Worm (Caenorhabditis elegans): ENCODE results near the gene C15F1.5.
"Not testable (repeated sequence)": the region's sequence is repeated elsewhere in the genome, so short reads cannot be mapped to it uniquely, and the experiment has no call there.

C15F1.5 gene

ce11 chrII:6989830-6990287, 19.4 kb upstream of the C15F1.5 start, which contains the start of gene C15F1.1:
Gene C15F1.1, plus strand, starts transcription at chrII:6989880.
- TF ChIP-seq lsy-2 (tag; optimal IDR thresholded peaks at IDR 0.05), result no peak

DNA sequence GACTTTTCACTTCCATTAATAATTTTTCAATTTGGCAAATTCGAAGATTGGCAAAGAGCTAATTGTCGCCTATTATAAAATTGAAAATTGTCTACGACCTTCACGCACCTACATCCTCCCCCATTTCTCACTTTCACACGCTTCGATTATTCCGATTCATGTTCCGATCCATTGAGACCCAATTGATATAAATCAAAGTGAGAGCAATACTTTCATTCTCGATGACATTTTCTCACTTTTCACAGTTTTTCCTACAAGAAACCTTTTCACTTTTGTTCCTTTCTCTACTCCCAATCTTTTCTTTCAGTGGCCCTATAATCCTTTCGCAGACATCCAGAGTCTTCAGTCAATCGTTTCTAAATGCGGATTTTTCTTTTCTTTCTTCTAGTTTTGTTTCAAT, 9.2 kb upstream of the C15F1.5 start, which contains the start of gene C15F1.2:
C15F1.2 (plus strand) TSS at position 308 of the 400 bp plus-strand sequence.
- TF ChIP-seq lin-13 (GFP tag; optimal IDR thresholded peaks at IDR 0.05), result no peak
- TF ChIP-seq set-16 (GFP tag; IDR thresholded peaks at IDR 0.05), result no peak
- no peak for TF ChIP-seq daf-16 (GFP tag; optimal IDR thresholded peaks at IDR 0.05)
- no peak for TF ChIP-seq daf-16 (tag; optimal IDR thresholded peaks at IDR 0.05)
- no peak for TF ChIP-seq hmg-1.1 (GFP tag; IDR thresholded peaks at IDR 0.05)
- peak in 1 of 2 experiments; percentile 9 for TF ChIP-seq unc-62 (GFP tag; optimal IDR thresholded peaks at IDR 0.05 in 1 of 2)
- no peak for TF ChIP-seq unc-62 (tag; optimal IDR thresholded peaks at IDR 0.05)

ce11 chrII:6978908-6979307, 8.5 kb upstream of the C15F1.5 start:
- TF ChIP-seq nhr-28 (tag; optimal IDR thresholded peaks at IDR 0.05), result peak; percentile 11
- TF ChIP-seq F10B5.3 (tag; optimal IDR thresholded peaks at IDR 0.05), result no peak

ce11 chrII:6977732-6978131, 7.3 kb upstream of the C15F1.5 start, which contains the start of gene C15F1.8:
Gene C15F1.8, minus strand, starts transcription at chrII:6977832.
- TF ChIP-seq saeg-2 (GFP tag; IDR thresholded peaks at IDR 0.05); nhr-237 (tag; optimal IDR thresholded peaks at IDR 0.05); ama-1 (optimal IDR thresholded peaks at IDR 0.05): not testable (repeated sequence)

DNA sequence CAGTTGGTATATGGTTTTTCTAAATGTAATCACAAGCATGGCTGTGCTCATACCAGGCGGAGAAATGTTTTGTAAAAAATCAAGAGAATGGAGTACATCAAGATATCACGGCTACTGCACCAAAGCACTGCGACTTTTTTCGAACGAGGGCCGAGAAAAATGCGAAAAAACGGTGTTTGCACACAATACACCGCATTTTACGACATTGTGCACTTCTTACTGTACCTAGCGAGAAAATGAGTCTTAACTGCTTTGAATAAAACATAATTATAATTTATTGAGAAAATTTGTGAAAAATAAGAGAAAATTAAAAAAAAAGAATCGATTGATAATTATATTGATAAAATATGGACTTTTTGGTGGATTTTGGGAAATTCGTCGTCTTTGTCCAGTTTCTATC, 5.3 kb upstream of the C15F1.5 start:
- TF ChIP-seq lsy-2 (tag; optimal IDR thresholded peaks at IDR 0.05) (peak in 1 of 2 experiments; percentile 62), zag-1 (tag; optimal IDR thresholded peaks at IDR 0.05) (no peak), dpl-1 (GFP tag; optimal IDR thresholded peaks at IDR 0.05) (peak; percentile 20), F37D6.2 (tag; optimal IDR thresholded peaks at IDR 0.05) (no peak), daf-8 (GFP tag; IDR thresholded peaks at IDR 0.05) (no peak), F44E2.7 (GFP tag; IDR thresholded peaks at IDR 0.05) (no peak), mes-2 (tag; optimal IDR thresholded peaks at IDR 0.05; ENCODE audit: poor library complexity, severe bottlenecking) (peak; percentile 35)

DNA sequence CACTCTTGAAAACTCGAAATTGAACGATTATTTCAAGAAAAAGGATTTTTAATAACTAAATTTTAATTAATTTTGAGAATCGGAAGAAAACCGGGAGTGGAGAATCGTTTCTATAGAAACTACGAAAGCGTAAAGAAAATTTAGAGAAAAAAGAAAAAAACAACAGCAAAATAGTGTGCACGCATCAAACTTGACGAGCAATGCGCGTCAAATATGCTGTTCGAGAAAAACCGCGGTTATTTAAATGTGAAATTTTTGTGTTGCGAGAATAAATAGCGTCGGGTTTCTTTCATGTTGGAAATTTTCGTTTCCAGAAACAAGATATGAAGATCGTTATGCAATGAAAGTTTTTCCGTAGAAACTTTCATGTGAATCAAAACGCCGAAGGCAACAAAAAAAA, 3.6 kb upstream of the C15F1.5 start:
- no peak for TF ChIP-seq daf-12 (tag; optimal IDR thresholded peaks at IDR 0.05)
- no peak for TF ChIP-seq hif-1 (tag; optimal IDR thresholded peaks at IDR 0.05)
- TF ChIP-seq tag-97 (GFP tag; IDR thresholded peaks at IDR 0.05), result no peak
- TF ChIP-seq egl-27 (tag; optimal IDR thresholded peaks at IDR 0.05), result no peak
- TF ChIP-seq mxl-3 (GFP tag; optimal IDR thresholded peaks at IDR 0.05), result no peak
- TF ChIP-seq lin-1 (GFP tag; IDR thresholded peaks at IDR 0.05), result no peak
- TF ChIP-seq aly-2 (tag; optimal IDR thresholded peaks at IDR 0.05), result no peak
- no peak for TF ChIP-seq unc-39 (tag; optimal IDR thresholded peaks at IDR 0.05)
- no peak for TF ChIP-seq lin-13 (GFP tag; optimal IDR thresholded peaks at IDR 0.05)
- no peak for TF ChIP-seq madf-9 (GFP tag; conservative IDR thresholded peaks at IDR 0.05)
- no peak for TF ChIP-seq skn-1 (tag; optimal IDR thresholded peaks at IDR 0.05)
- no peak for TF ChIP-seq ces-1 (GFP tag; optimal IDR thresholded peaks at IDR 0.05)
- no peak for TF ChIP-seq php-3 (GFP tag; IDR thresholded peaks at IDR 0.05)
- TF ChIP-seq hmg-1.1 (GFP tag; IDR thresholded peaks at IDR 0.05), result peak; percentile 43; the same call in 1 of the 2 replicates
- peak; percentile 65 for TF ChIP-seq T20F7.1 (GFP tag; optimal IDR thresholded peaks at IDR 0.05)
- TF ChIP-seq nhr-111 (GFP tag; optimal IDR thresholded peaks at IDR 0.05), result no peak
- no peak for TF ChIP-seq dmd-8 (GFP tag; IDR thresholded peaks at IDR 0.05)
- no peak for TF ChIP-seq zfp-2 (tag; optimal IDR thresholded peaks at IDR 0.05)
- TF ChIP-seq jun-1 (tag; optimal IDR thresholded peaks at IDR 0.05), result no peak
- no peak for TF ChIP-seq nhr-10 (tag; optimal IDR thresholded peaks at IDR 0.05)
- no peak for TF ChIP-seq D1046.2 (GFP tag; IDR thresholded peaks at IDR 0.05)
- no peak for TF ChIP-seq ama-1 (optimal IDR thresholded peaks at IDR 0.05)
- no peak for TF ChIP-seq zip-11 (GFP tag; IDR thresholded peaks at IDR 0.05)
- TF ChIP-seq Y75B8A.6 (GFP tag; IDR thresholded peaks at IDR 0.05), result no peak
- peak; percentile 88 for TF ChIP-seq dpl-1 (GFP tag; optimal IDR thresholded peaks at IDR 0.05)
- TF ChIP-seq ceh-62 (tag; optimal IDR thresholded peaks at IDR 0.05), result no peak
- no peak for TF ChIP-seq daf-8 (GFP tag; IDR thresholded peaks at IDR 0.05)
- TF ChIP-seq dmd-9 (GFP tag; IDR thresholded peaks at IDR 0.05), result no peak
- TF ChIP-seq nhr-77 (tag; optimal IDR thresholded peaks at IDR 0.05), result no peak
